Worm (Caenorhabditis elegans) whole organism, midembryonic: ENCODE results near the gene F25D1.8.

Experiments used
- T22C8.4 ChIP-seq: fragments of 200-800 bp; sonication (Bioruptor generic); IDR thresholded peaks from 2 replicates; pipeline ENCODE4 v1.3.6; 2022; ENCODE audit warnings: missing genetic modification characterization, missing compliant biosample characterization
- cog-1 ChIP-seq: sonication (generic microtip); optimal IDR thresholded peaks from 2 replicates; lab custom pipeline; 2016; ENCODE audit warnings: missing genetic modification characterization, missing compliant biosample characterization
- flt-1 ChIP-seq: fragments of 200-800 bp; sonication (Bioruptor generic); IDR thresholded peaks from 2 replicates; pipeline ENCODE4 v1.3.6; 2022; ENCODE audit warnings: missing genetic modification characterization, missing compliant biosample characterization
- klf-2 ChIP-seq: fragments of 200-800 bp; sonication (Bioruptor generic); conservative IDR thresholded peaks from 2 replicates; pipeline ENCODE4 v1.3.6; 2022; ENCODE audit warnings: missing genetic modification reagents, missing genetic modification characterization, missing compliant biosample characterization
- med-1 ChIP-seq: sonication (generic microtip); optimal IDR thresholded peaks from 2 replicates; lab custom pipeline; 2017; ENCODE audit warnings: missing genetic modification characterization, mild to moderate bottlenecking, missing compliant biosample characterization, antibody characterized with exemption, missing genetic modification reagents; ENCODE audit not compliant: insufficient read depth
- ref-1 ChIP-seq: fragments of 200-800 bp; sonication (Bioruptor generic); conservative IDR thresholded peaks from 2 replicates; pipeline ENCODE4 v1.3.6; 2022; ENCODE audit warnings: missing genetic modification reagents, missing genetic modification characterization, missing compliant biosample characterization
- tab-1 ChIP-seq: fragments of 200-800 bp; sonication (Bioruptor generic); IDR thresholded peaks from 2 replicates; pipeline ENCODE4 v1.3.6; 2022; ENCODE audit warnings: missing genetic modification characterization, missing compliant biosample characterization
- ztf-23 ChIP-seq: fragments of 200-800 bp; sonication (Bioruptor generic); IDR thresholded peaks from 2 replicates; pipeline ENCODE4 v1.3.6; 2022; ENCODE audit warnings: missing genetic modification reagents, missing genetic modification characterization, missing compliant biosample characterization
- ztf-29 ChIP-seq: fragments of 200-800 bp; sonication (Bioruptor generic); IDR thresholded peaks from 2 replicates; pipeline ENCODE4 v1.3.6; 2022; ENCODE audit warnings: missing genetic modification reagents, missing genetic modification characterization, missing compliant biosample characterization

Gene F25D1.8

ce11 chrV:10514271-10514670 lies 24.9 kb upstream of the F25D1.8 start, which contains the start of gene dmsr-8:
TSS of gene dmsr-8 (minus strand) at chrV:10514371.
- TF ChIP-seq tab-1 (GFP tag; lab: Robert Waterston, UW) (no peak), ref-1 (no peak), cog-1 (tag; lab: Kevin White, UChicago) (no peak), flt-1 (GFP tag; lab: Robert Waterston, UW) (no peak), T22C8.4 (no peak), klf-2 (GFP tag; lab: Robert Waterston, UW) (no peak), med-1 (GFP tag; lab: Kevin White, UChicago) (no peak), ztf-29 (GFP tag; lab: Robert Waterston, UW) (no peak), ztf-23 (no peak)

ce11 chrV:10516702-10517101 lies 22.5 kb upstream of the F25D1.8 start:
- TF ChIP-seq flt-1 (GFP tag; lab: Robert Waterston, UW) (no peak), cog-1 (tag; lab: Kevin White, UChicago) (no peak), med-1 (GFP tag; lab: Kevin White, UChicago) (no peak), ztf-29 (GFP tag; lab: Robert Waterston, UW) (no peak)

ce11 chrV:10525902-10526301 lies 13.3 kb upstream of the F25D1.8 start, which contains the start of the genes C35A5.8 and hda-11:
TSS of gene C35A5.8 (minus strand) at chrV:10525908.
TSS of gene hda-11 (plus strand) at chrV:10526184.
- TF ChIP-seq ztf-23, result no peak
- TF ChIP-seq cog-1 (tag; lab: Kevin White, UChicago), result peak; percentile 3
- no peak for TF ChIP-seq T22C8.4
- 0 out of 2 replicates have a peak, but pooled peaks have one; percentile 27 for TF ChIP-seq klf-2 (GFP tag; lab: Robert Waterston, UW)
- TF ChIP-seq flt-1 (GFP tag; lab: Robert Waterston, UW), result peak; percentile 79; the same call in 1 of the 2 replicates
- no peak for TF ChIP-seq ztf-29 (GFP tag; lab: Robert Waterston, UW)
- no peak for TF ChIP-seq ref-1
- TF ChIP-seq med-1 (GFP tag; lab: Kevin White, UChicago), result no peak
- no peak for TF ChIP-seq tab-1 (GFP tag; lab: Robert Waterston, UW)

ce11 chrV:10528500-10528899 lies 10.7 kb upstream of the F25D1.8 start, which contains the start of gene F25D1.3:
TSS of gene F25D1.3 (plus strand) at chrV:10528724.
- TF ChIP-seq cog-1 (tag; lab: Kevin White, UChicago), result no peak
- TF ChIP-seq T22C8.4, result no peak
- TF ChIP-seq ref-1, result no peak
- TF ChIP-seq ztf-29 (GFP tag; lab: Robert Waterston, UW), result no peak
- TF ChIP-seq med-1 (GFP tag; lab: Kevin White, UChicago), result no peak
- TF ChIP-seq tab-1 (GFP tag; lab: Robert Waterston, UW), result no peak
- TF ChIP-seq klf-2 (GFP tag; lab: Robert Waterston, UW), result no peak
- TF ChIP-seq ztf-23, result no peak
- TF ChIP-seq flt-1 (GFP tag; lab: Robert Waterston, UW), result no peak

ce11 chrV:10529600-10529999 lies 9.6 kb upstream of the F25D1.8 start:
- no peak for TF ChIP-seq med-1 (GFP tag; lab: Kevin White, UChicago)
- no peak for TF ChIP-seq klf-2 (GFP tag; lab: Robert Waterston, UW)
- no peak for TF ChIP-seq flt-1 (GFP tag; lab: Robert Waterston, UW)
- TF ChIP-seq ref-1, result no peak
- no peak for TF ChIP-seq T22C8.4
- no peak for TF ChIP-seq ztf-23
- no peak for TF ChIP-seq tab-1 (GFP tag; lab: Robert Waterston, UW)
- no peak for TF ChIP-seq ztf-29 (GFP tag; lab: Robert Waterston, UW)

ce11 chrV:10532725-10533124 lies 6.5 kb upstream of the F25D1.8 start, which contains the start of gene txt-10:
TSS of gene txt-10 (minus strand) at chrV:10532825.
- TF ChIP-seq ref-1 (no peak), flt-1 (GFP tag; lab: Robert Waterston, UW) (no peak), T22C8.4 (no peak), klf-2 (GFP tag; lab: Robert Waterston, UW) (no peak), ztf-29 (GFP tag; lab: Robert Waterston, UW) (no peak), med-1 (GFP tag; lab: Kevin White, UChicago) (no peak), tab-1 (GFP tag; lab: Robert Waterston, UW) (no peak), ztf-23 (no peak), cog-1 (tag; lab: Kevin White, UChicago) (no peak)

ce11 chrV:10535325-10535724 lies 3.9 kb upstream of the F25D1.8 start:
- TF ChIP-seq T22C8.4 (no peak), cog-1 (tag; lab: Kevin White, UChicago) (no peak), klf-2 (GFP tag; lab: Robert Waterston, UW) (no peak), ztf-29 (GFP tag; lab: Robert Waterston, UW) (no peak), med-1 (GFP tag; lab: Kevin White, UChicago) (no peak), tab-1 (GFP tag; lab: Robert Waterston, UW) (no peak)

- TF ChIP-seq ztf-23, result no peak
Observed at ce11 chrV:10536095-10536691, 3.0 kb upstream of the F25D1.8 start, which contains the start of gene ppm-1.A. TSS of gene ppm-1.A (minus strand) at chrV:10536388.

ce11 chrV:10536808-10537207 lies 2.4 kb upstream of the F25D1.8 start:
- TF ChIP-seq med-1 (GFP tag; lab: Kevin White, UChicago), result peak; percentile 1
- no peak for TF ChIP-seq T22C8.4
- TF ChIP-seq cog-1 (tag; lab: Kevin White, UChicago), result peak; percentile 58
- TF ChIP-seq klf-2 (GFP tag; lab: Robert Waterston, UW), result no peak
- TF ChIP-seq ztf-23, result peak; percentile 94

- TF ChIP-seq med-1 (GFP tag; lab: Kevin White, UChicago) (no peak), ref-1 (no peak), cog-1 (tag; lab: Kevin White, UChicago) (no peak), flt-1 (GFP tag; lab: Robert Waterston, UW) (no peak), ztf-23 (no peak), ztf-29 (GFP tag; lab: Robert Waterston, UW) (no peak), tab-1 (GFP tag; lab: Robert Waterston, UW) (no peak), T22C8.4 (no peak), klf-2 (GFP tag; lab: Robert Waterston, UW) (no peak)
Observed at ce11 chrV:10540024-10540423, 810 bp downstream of the F25D1.8 start, which contains the start of gene degt-1. TSS of gene degt-1 (plus strand) at chrV:10540324.
